Worm (Caenorhabditis elegans) whole organism, midembryonic: Measurements from ENCODE around the gene col-170.

Experiments
- T22C8.4 ChIP-seq: fragments of 200-800 bp; sonication (Bioruptor generic); IDR thresholded peaks from 2 replicates; pipeline ENCODE4 v1.3.6; 2022; ENCODE audit warnings: missing genetic modification characterization, missing compliant biosample characterization
- cog-1 ChIP-seq: sonication (generic microtip); optimal IDR thresholded peaks from 2 replicates; lab custom pipeline; 2016; ENCODE audit warnings: missing genetic modification characterization, missing compliant biosample characterization
- flt-1 ChIP-seq: fragments of 200-800 bp; sonication (Bioruptor generic); IDR thresholded peaks from 2 replicates; pipeline ENCODE4 v1.3.6; 2022; ENCODE audit warnings: missing genetic modification characterization, missing compliant biosample characterization
- klf-2 ChIP-seq: fragments of 200-800 bp; sonication (Bioruptor generic); conservative IDR thresholded peaks from 2 replicates; pipeline ENCODE4 v1.3.6; 2022; ENCODE audit warnings: missing genetic modification reagents, missing genetic modification characterization, missing compliant biosample characterization
- med-1 ChIP-seq: sonication (generic microtip); optimal IDR thresholded peaks from 2 replicates; lab custom pipeline; 2017; ENCODE audit warnings: missing genetic modification characterization, mild to moderate bottlenecking, missing compliant biosample characterization, antibody characterized with exemption, missing genetic modification reagents; ENCODE audit not compliant: insufficient read depth
- ref-1 ChIP-seq: fragments of 200-800 bp; sonication (Bioruptor generic); conservative IDR thresholded peaks from 2 replicates; pipeline ENCODE4 v1.3.6; 2022; ENCODE audit warnings: missing genetic modification reagents, missing genetic modification characterization, missing compliant biosample characterization
- tab-1 ChIP-seq: fragments of 200-800 bp; sonication (Bioruptor generic); IDR thresholded peaks from 2 replicates; pipeline ENCODE4 v1.3.6; 2022; ENCODE audit warnings: missing genetic modification characterization, missing compliant biosample characterization
- ztf-23 ChIP-seq: fragments of 200-800 bp; sonication (Bioruptor generic); IDR thresholded peaks from 2 replicates; pipeline ENCODE4 v1.3.6; 2022; ENCODE audit warnings: missing genetic modification reagents, missing genetic modification characterization, missing compliant biosample characterization
- ztf-29 ChIP-seq: fragments of 200-800 bp; sonication (Bioruptor generic); IDR thresholded peaks from 2 replicates; pipeline ENCODE4 v1.3.6; 2022; ENCODE audit warnings: missing genetic modification reagents, missing genetic modification characterization, missing compliant biosample characterization

Gene col-170

DNA sequence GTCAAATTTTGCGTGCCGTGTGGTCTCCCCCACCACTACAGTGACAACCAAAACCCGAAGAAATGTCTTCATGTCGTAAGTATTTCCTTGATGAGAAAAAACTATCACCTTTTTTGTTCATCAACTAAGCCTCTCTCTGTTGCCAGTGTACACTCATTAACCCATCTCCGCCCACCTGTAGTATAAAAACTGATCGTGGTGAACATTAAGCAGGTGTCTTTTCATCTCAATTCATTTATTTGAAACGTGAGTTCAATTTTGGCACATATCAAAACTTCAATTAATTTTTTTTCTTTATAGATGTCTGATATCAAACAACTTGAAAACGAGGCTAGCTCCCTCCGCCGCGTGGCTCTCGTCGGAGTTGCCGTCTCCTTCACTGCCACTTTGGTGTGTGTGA, at the start of gene col-170:
TSS of gene col-170 (plus strand) at position 301 of the 400 bp plus-strand sequence.
- no peak for TF ChIP-seq tab-1 (GFP tag; lab: Robert Waterston, UW)
- no peak for TF ChIP-seq cog-1 (tag; lab: Kevin White, UChicago)
- TF ChIP-seq ref-1 (GFP tag; lab: Robert Waterston, UW): no peak
- no peak for TF ChIP-seq T22C8.4 (GFP tag; lab: Robert Waterston, UW)

- no peak for TF ChIP-seq cog-1 (tag; lab: Kevin White, UChicago)
- TF ChIP-seq klf-2: peak; percentile 65; the same call in 1 of the 2 replicates
- 0 out of 2 replicates have a peak, but pooled peaks have one; percentile 42 for TF ChIP-seq ztf-23 (GFP tag; lab: Robert Waterston, UW)
- TF ChIP-seq ztf-29 (GFP tag; lab: Robert Waterston, UW): 0 out of 2 replicates have a peak, but pooled peaks have one; percentile 61
- peak; percentile 53; the same call in 1 of the 2 replicates for TF ChIP-seq T22C8.4 (GFP tag; lab: Robert Waterston, UW)
- peak; percentile 33; the same call in 1 of the 2 replicates for TF ChIP-seq ref-1 (GFP tag; lab: Robert Waterston, UW)
- TF ChIP-seq med-1 (GFP tag; lab: Kevin White, UChicago): no peak
- TF ChIP-seq flt-1 (GFP tag; lab: Robert Waterston, UW): peak; percentile 88
- peak; percentile 79; the same call in 1 of the 2 replicates for TF ChIP-seq tab-1 (GFP tag; lab: Robert Waterston, UW)
Observed at ce11 chrX:6286154-6286553, 45.4 kb upstream of the col-170 start.

ce11 chrX:6289038-6289437, 42.5 kb upstream of the col-170 start:
- no peak for TF ChIP-seq cog-1 (tag; lab: Kevin White, UChicago)
- TF ChIP-seq T22C8.4 (GFP tag; lab: Robert Waterston, UW): no peak
- no peak for TF ChIP-seq flt-1 (GFP tag; lab: Robert Waterston, UW)
- no peak for TF ChIP-seq tab-1 (GFP tag; lab: Robert Waterston, UW)
- TF ChIP-seq ref-1 (GFP tag; lab: Robert Waterston, UW): no peak
- no peak for TF ChIP-seq ztf-23 (GFP tag; lab: Robert Waterston, UW)
- no peak for TF ChIP-seq ztf-29 (GFP tag; lab: Robert Waterston, UW)
- no peak for TF ChIP-seq klf-2
- no peak for TF ChIP-seq med-1 (GFP tag; lab: Kevin White, UChicago)

- no peak for TF ChIP-seq T22C8.4 (GFP tag; lab: Robert Waterston, UW)
- no peak for TF ChIP-seq ztf-23 (GFP tag; lab: Robert Waterston, UW)
Observed at ce11 chrX:6291632-6292031, 39.9 kb upstream of the col-170 start, which contains the start of gene lev-9. Gene lev-9 (minus strand): TSS chrX:6291732.

DNA sequence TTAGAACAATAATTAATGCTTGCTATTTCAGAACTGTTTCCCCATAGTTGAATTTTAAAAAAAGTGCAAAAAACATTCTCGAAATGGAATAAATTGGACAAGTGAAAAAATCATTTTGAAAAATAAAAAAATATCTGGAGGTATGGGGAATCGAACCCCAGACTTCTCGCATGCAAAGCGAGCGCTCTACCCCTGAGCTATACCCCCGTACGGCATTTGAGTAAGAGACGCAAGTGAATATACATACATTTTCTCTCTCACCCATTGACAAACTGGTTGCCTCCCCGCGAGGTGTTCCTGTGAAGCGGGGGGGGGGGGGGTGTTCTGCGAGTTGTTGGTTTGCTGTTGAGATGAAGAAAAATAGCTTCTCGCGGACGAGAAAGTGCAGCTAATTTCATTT, 39.4 kb upstream of the col-170 start:
- TF ChIP-seq ref-1 (GFP tag; lab: Robert Waterston, UW) (peak; percentile 96), tab-1 (GFP tag; lab: Robert Waterston, UW) (peak; percentile 99), ztf-23 (GFP tag; lab: Robert Waterston, UW) (peak; percentile 97), T22C8.4 (GFP tag; lab: Robert Waterston, UW) (peak; percentile 95), med-1 (GFP tag; lab: Kevin White, UChicago) (peak; percentile 71), cog-1 (tag; lab: Kevin White, UChicago) (peak; percentile 77), ztf-29 (GFP tag; lab: Robert Waterston, UW) (peak; percentile 80), klf-2 (peak; percentile 97), flt-1 (GFP tag; lab: Robert Waterston, UW) (peak; percentile 98)

ce11 chrX:6292812-6293211, 38.7 kb upstream of the col-170 start, which contains the start of gene mom-1:
Gene mom-1 (plus strand): TSS chrX:6293112.
- TF ChIP-seq med-1 (GFP tag; lab: Kevin White, UChicago) (no peak), flt-1 (GFP tag; lab: Robert Waterston, UW) (no peak), tab-1 (GFP tag; lab: Robert Waterston, UW) (no peak), ztf-23 (GFP tag; lab: Robert Waterston, UW) (no peak), cog-1 (tag; lab: Kevin White, UChicago) (no peak), T22C8.4 (GFP tag; lab: Robert Waterston, UW) (no peak), ztf-29 (GFP tag; lab: Robert Waterston, UW) (no peak), ref-1 (GFP tag; lab: Robert Waterston, UW) (no peak), klf-2 (no peak)

ce11 chrX:6296402-6296844, 35.1 kb upstream of the col-170 start:
- TF ChIP-seq klf-2 (peak; percentile 83), ztf-23 (GFP tag; lab: Robert Waterston, UW) (peak; percentile 87), med-1 (GFP tag; lab: Kevin White, UChicago) (peak; percentile 39), flt-1 (GFP tag; lab: Robert Waterston, UW) (peak; percentile 91), cog-1 (tag; lab: Kevin White, UChicago) (peak; percentile 99), tab-1 (GFP tag; lab: Robert Waterston, UW) (peak; percentile 80; the same call in 1 of the 2 replicates), T22C8.4 (GFP tag; lab: Robert Waterston, UW) (peak; percentile 92), ztf-29 (GFP tag; lab: Robert Waterston, UW) (peak; percentile 63), ref-1 (GFP tag; lab: Robert Waterston, UW) (no peak; the same call in 1 of the 2 replicates)

- TF ChIP-seq ref-1 (GFP tag; lab: Robert Waterston, UW) (no peak), flt-1 (GFP tag; lab: Robert Waterston, UW) (no peak), tab-1 (GFP tag; lab: Robert Waterston, UW) (no peak), cog-1 (tag; lab: Kevin White, UChicago) (no peak), ztf-23 (GFP tag; lab: Robert Waterston, UW) (no peak), T22C8.4 (GFP tag; lab: Robert Waterston, UW) (no peak), med-1 (GFP tag; lab: Kevin White, UChicago) (no peak), klf-2 (no peak), ztf-29 (GFP tag; lab: Robert Waterston, UW) (no peak)
Observed at ce11 chrX:6299641-6300240, 31.8 kb upstream of the col-170 start, which contains the start of gene cest-16. Gene cest-16 (plus strand): TSS chrX:6299942.

- TF ChIP-seq ref-1 (GFP tag; lab: Robert Waterston, UW) (no peak), tab-1 (GFP tag; lab: Robert Waterston, UW) (no peak), med-1 (GFP tag; lab: Kevin White, UChicago) (no peak), ztf-23 (GFP tag; lab: Robert Waterston, UW) (no peak), T22C8.4 (GFP tag; lab: Robert Waterston, UW) (no peak), ztf-29 (GFP tag; lab: Robert Waterston, UW) (no peak), flt-1 (GFP tag; lab: Robert Waterston, UW) (no peak), cog-1 (tag; lab: Kevin White, UChicago) (no peak), klf-2 (no peak)
Observed at ce11 chrX:6311391-6311790, 20.1 kb upstream of the col-170 start, which contains the start of gene npr-38. Gene npr-38 (plus strand): TSS chrX:6311691.
